Worm (Caenorhabditis elegans) whole organism, late embryonic: ENCODE results near the gene B0222.5.

Experiments
- C08G9.2 ChIP-seq: sonication (generic microtip); optimal IDR thresholded peaks from 2 replicates; lab custom pipeline; 2016; ENCODE audit warnings: mild to moderate bottlenecking, missing genetic modification characterization, moderate library complexity, missing compliant biosample characterization
- C38D4.7 ChIP-seq: fragments of 200-800 bp; sonication (Bioruptor generic); optimal IDR thresholded peaks from 2 replicates; lab custom pipeline; 2018; ENCODE audit warnings: mild to moderate bottlenecking, missing genetic modification characterization, moderate library complexity, missing compliant biosample characterization
- Y22D7AL.16 ChIP-seq: sonication (generic microtip); optimal IDR thresholded peaks from 2 replicates; lab custom pipeline; 2016; ENCODE audit warnings: missing genetic modification characterization, missing compliant biosample characterization
- ahr-1 ChIP-seq: sonication (generic microtip); optimal IDR thresholded peaks from 2 replicates; lab custom pipeline; 2016; ENCODE audit warnings: missing genetic modification characterization, missing compliant biosample characterization
- ama-1 ChIP-seq: fragments of 150-350 bp; optimal IDR thresholded peaks from 2 replicates; lab custom pipeline; 2014
- ceh-14 ChIP-seq: sonication (generic microtip); optimal IDR thresholded peaks from 2 replicates; lab custom pipeline; 2016; ENCODE audit warnings: missing genotype, missing genetic modification characterization, missing compliant biosample characterization
- ceh-2 ChIP-seq: sonication (generic microtip); optimal IDR thresholded peaks from 2 replicates; lab custom pipeline; 2016; ENCODE audit warnings: missing genotype, missing genetic modification characterization, missing compliant biosample characterization
- ceh-22 ChIP-seq: sonication (generic microtip); optimal IDR thresholded peaks from 2 replicates; lab custom pipeline; 2017; ENCODE audit warnings: missing biosample characterization, missing genetic modification characterization
- ceh-24 ChIP-seq: sonication (generic microtip); optimal IDR thresholded peaks from 2 replicates; lab custom pipeline; 2016; ENCODE audit warnings: mild to moderate bottlenecking, missing genetic modification characterization, missing compliant biosample characterization
- ceh-30 ChIP-seq: fragments of 150-350 bp; optimal IDR thresholded peaks from 2 replicates; lab custom pipeline; 2014; ENCODE audit warnings: missing biosample characterization, missing genetic modification characterization
- ceh-34 ChIP-seq: sonication (generic microtip); optimal IDR thresholded peaks from 2 replicates; lab custom pipeline; 2016; ENCODE audit warnings: mild to moderate bottlenecking, missing genetic modification characterization, missing compliant biosample characterization
- che-1 ChIP-seq: sonication (generic microtip); optimal IDR thresholded peaks from 2 replicates; lab custom pipeline; 2016; ENCODE audit warnings: mild to moderate bottlenecking, missing genetic modification characterization, missing compliant biosample characterization
- dmd-4 ChIP-seq: sonication (generic microtip); optimal IDR thresholded peaks from 2 replicates; lab custom pipeline; 2016; ENCODE audit warnings: borderline replicate concordance, missing genetic modification characterization, missing compliant biosample characterization
- dve-1 ChIP-seq: sonication (generic microtip); optimal IDR thresholded peaks from 2 replicates; lab custom pipeline; 2017; ENCODE audit warnings: antibody characterized with exemption, mild to moderate bottlenecking, missing genetic modification characterization, missing compliant biosample characterization
- elt-2 ChIP-seq: sonication (generic microtip); optimal IDR thresholded peaks from 2 replicates; lab custom pipeline; 2016; ENCODE audit warnings: missing genetic modification reagents, missing genetic modification characterization, missing compliant biosample characterization
- elt-4 ChIP-seq: sonication (generic microtip); optimal IDR thresholded peaks from 2 replicates; lab custom pipeline; 2016; ENCODE audit warnings: missing genetic modification characterization, missing compliant biosample characterization
- fkh-10 ChIP-seq: fragments of 150-350 bp; optimal IDR thresholded peaks from 2 replicates; lab custom pipeline; 2014; ENCODE audit warnings: missing biosample characterization, missing genetic modification reagents, missing genetic modification characterization
- fkh-6 ChIP-seq: sonication (generic microtip); optimal IDR thresholded peaks from 2 replicates; lab custom pipeline; 2016; ENCODE audit warnings: missing genetic modification characterization, missing compliant biosample characterization
- hlh-13 ChIP-seq: fragments of 200-800 bp; sonication (Bioruptor generic); optimal IDR thresholded peaks from 2 replicates; lab custom pipeline; 2018; ENCODE audit warnings: mild to moderate bottlenecking, missing genetic modification characterization, missing compliant biosample characterization
- hlh-8 ChIP-seq: sonication (generic microtip); optimal IDR thresholded peaks from 2 replicates; lab custom pipeline; 2016; ENCODE audit warnings: missing genotype, missing genetic modification characterization, missing compliant biosample characterization
- lim-6 ChIP-seq: sonication (generic microtip); optimal IDR thresholded peaks from 2 replicates; lab custom pipeline; 2016; ENCODE audit warnings: missing genetic modification characterization, missing compliant biosample characterization
- lin-11 ChIP-seq: fragments of 200-800 bp; sonication (Bioruptor generic); optimal IDR thresholded peaks from 2 replicates; lab custom pipeline; 2018; ENCODE audit warnings: mild to moderate bottlenecking, missing genetic modification characterization, missing compliant biosample characterization
- madf-2 ChIP-seq: sonication (generic microtip); optimal IDR thresholded peaks from 2 replicates; lab custom pipeline; 2017; ENCODE audit warnings: missing genetic modification characterization, missing compliant biosample characterization
- mec-3 ChIP-seq: sonication (generic microtip); optimal IDR thresholded peaks from 2 replicates; lab custom pipeline; 2016; ENCODE audit warnings: borderline replicate concordance, missing genetic modification characterization, missing compliant biosample characterization
- nfya-1 ChIP-seq: sonication (generic microtip); optimal IDR thresholded peaks from 2 replicates; lab custom pipeline; 2017; ENCODE audit warnings: missing genetic modification characterization, mild to moderate bottlenecking, missing compliant biosample characterization, antibody characterized with exemption, moderate library complexity
- nhr-232 ChIP-seq: sonication (generic microtip); optimal IDR thresholded peaks from 2 replicates; lab custom pipeline; 2016; ENCODE audit warnings: missing genetic modification characterization, missing compliant biosample characterization
- pat-9 ChIP-seq: fragments of 200-800 bp; sonication (Bioruptor generic); optimal IDR thresholded peaks from 2 replicates; lab custom pipeline; 2018; ENCODE audit warnings: mild to moderate bottlenecking, missing genetic modification characterization, moderate library complexity, missing compliant biosample characterization
- pax-1 ChIP-seq: fragments of 150-350 bp; optimal IDR thresholded peaks from 2 replicates; lab custom pipeline; 2014; ENCODE audit warnings: missing biosample characterization, missing genetic modification characterization
- pha-4 ChIP-seq: fragments of 150-350 bp; optimal IDR thresholded peaks from 2 replicates; lab custom pipeline; 2018; ENCODE audit warnings: missing biosample characterization, missing genetic modification reagents, missing genetic modification characterization
- pros-1 ChIP-seq: fragments of 150-350 bp; optimal IDR thresholded peaks from 2 replicates; lab custom pipeline; 2014; ENCODE audit warnings: missing biosample characterization, missing genetic modification reagents, missing genetic modification characterization
- ref-2 ChIP-seq: sonication (generic microtip); optimal IDR thresholded peaks from 2 replicates; lab custom pipeline; 2016; ENCODE audit warnings: missing genetic modification characterization, missing compliant biosample characterization
- sdc-2 ChIP-seq: sonication (generic microtip); optimal IDR thresholded peaks from 2 replicates; lab custom pipeline; 2016; ENCODE audit warnings: missing genotype, missing genetic modification characterization, missing compliant biosample characterization
- sox-4 ChIP-seq: sonication (generic microtip); optimal IDR thresholded peaks from 2 replicates; lab custom pipeline; 2017; ENCODE audit warnings: mild to moderate bottlenecking, missing genetic modification characterization, inconsistent platforms, missing compliant biosample characterization
- syd-9 ChIP-seq: sonication (generic microtip); optimal IDR thresholded peaks from 2 replicates; lab custom pipeline; 2016; ENCODE audit warnings: mild to moderate bottlenecking, missing genetic modification characterization, moderate library complexity, missing compliant biosample characterization
- tbx-2 ChIP-seq: sonication (generic microtip); optimal IDR thresholded peaks from 2 replicates; lab custom pipeline; 2016; ENCODE audit warnings: missing genetic modification characterization, missing compliant biosample characterization
- ttx-3 ChIP-seq: sonication (generic microtip); optimal IDR thresholded peaks from 2 replicates; lab custom pipeline; 2016; ENCODE audit warnings: missing genetic modification reagents, missing genetic modification characterization, missing compliant biosample characterization
- unc-86 ChIP-seq: sonication (generic microtip); optimal IDR thresholded peaks from 2 replicates; lab custom pipeline; 2016; ENCODE audit warnings: missing genetic modification characterization, missing compliant biosample characterization
- zip-5 ChIP-seq: sonication (generic microtip); optimal IDR thresholded peaks from 2 replicates; lab custom pipeline; 2016; ENCODE audit warnings: missing genetic modification characterization, missing compliant biosample characterization
- ztf-16 ChIP-seq: sonication (generic microtip); optimal IDR thresholded peaks from 2 replicates; lab custom pipeline; 2017; ENCODE audit warnings: missing genetic modification characterization, missing compliant biosample characterization

Gene B0222.5

ce11 chrV:9154772-9155171, at the start of gene B0222.5:
TSS of gene B0222.5 (minus strand) at chrV:9154872.
- TF ChIP-seq mec-3 (tag; lab: Kevin White, UChicago) (no peak), Y22D7AL.16 (tag; lab: Kevin White, UChicago) (no peak), ztf-16 (no peak), pax-1 (tag; lab: Kevin White, UChicago) (no peak), che-1 (tag; lab: Kevin White, UChicago) (no peak), fkh-10 (no peak), ahr-1 (tag; lab: Kevin White, UChicago) (no peak), elt-4 (tag; lab: Kevin White, UChicago) (no peak), pat-9 (tag; lab: Kevin White, UChicago) (no peak), ttx-3 (tag; lab: Kevin White, UChicago) (no peak), ceh-22 (tag; lab: Kevin White, UChicago) (no peak), syd-9 (tag; lab: Kevin White, UChicago) (no peak), lim-6 (no peak), ref-2 (no peak), ceh-30 (tag; lab: Kevin White, UChicago) (no peak), hlh-8 (tag; lab: Kevin White, UChicago) (no peak), unc-86 (no peak), hlh-13 (GFP tag; lab: Kevin White, UChicago) (no peak)

- no peak for TF ChIP-seq hlh-13 (GFP tag; lab: Kevin White, UChicago)
- TF ChIP-seq C08G9.2: no peak
- TF ChIP-seq lin-11: no peak
- peak; percentile 69 for TF ChIP-seq elt-2 (tag; lab: Kevin White, UChicago)
- no peak for TF ChIP-seq dmd-4
- TF ChIP-seq sox-4 (tag; lab: Kevin White, UChicago): no peak
- TF ChIP-seq C38D4.7 (GFP tag; lab: Kevin White, UChicago): no peak
These were observed 48.0 kb upstream of the B0222.5 start, which contains the start of gene asp-2 for ce11 chrV:9202710-9203109. TSS of gene asp-2 (plus strand) at chrV:9203077.

- no peak for TF ChIP-seq pros-1
- TF ChIP-seq nfya-1 (tag; lab: Kevin White, UChicago): no peak
- no peak for TF ChIP-seq tbx-2 (tag; lab: Kevin White, UChicago)
- TF ChIP-seq dve-1 (tag; lab: Kevin White, UChicago): no peak
- no peak for TF ChIP-seq dmd-4
- no peak for TF ChIP-seq C08G9.2
- no peak for TF ChIP-seq ceh-2
- TF ChIP-seq sdc-2 (tag; lab: Kevin White, UChicago): no peak
- no peak for TF ChIP-seq ceh-24 (tag; lab: Kevin White, UChicago)
- TF ChIP-seq fkh-6 (tag; lab: Kevin White, UChicago): no peak
- no peak for TF ChIP-seq zip-5
- TF ChIP-seq ceh-34 (tag; lab: Kevin White, UChicago): no peak
- no peak for TF ChIP-seq nhr-232 (tag; lab: Kevin White, UChicago)
- no peak for TF ChIP-seq syd-9 (tag; lab: Kevin White, UChicago)
- TF ChIP-seq madf-2 (tag; lab: Kevin White, UChicago): no peak
These were observed 44.2 kb upstream of the B0222.5 start, which contains the start of gene str-177 for ce11 chrV:9198887-9199286. TSS of gene str-177 (minus strand) at chrV:9198987.

DNA sequence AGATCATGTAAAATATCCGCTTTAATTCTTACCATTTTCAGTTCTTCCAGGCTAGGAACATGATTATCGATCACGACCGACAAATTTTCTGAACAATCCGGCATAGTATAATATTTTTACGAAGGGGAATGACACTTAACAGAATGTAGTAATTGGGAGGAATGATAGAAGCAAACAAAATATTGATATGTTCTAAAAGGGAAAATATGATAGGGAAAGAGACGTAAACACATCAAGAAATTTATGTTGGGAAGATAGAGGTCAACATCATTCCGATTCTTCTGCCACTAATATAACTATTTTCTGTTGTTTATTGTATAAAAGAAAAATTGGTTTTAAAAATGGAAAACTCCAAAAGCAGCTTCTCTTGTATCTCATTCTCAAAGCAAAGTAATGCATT, 42.4 kb upstream of the B0222.5 start, which contains the start of gene C24B5.4:
Gene C24B5.4 (minus strand): TSS at position 206 of the 400 bp plus-strand sequence.
- TF ChIP-seq pha-4 (tag; lab: Kevin White, UChicago) (no peak), ceh-24 (tag; lab: Kevin White, UChicago) (no peak), ref-2 (no peak), mec-3 (tag; lab: Kevin White, UChicago) (no peak), nfya-1 (tag; lab: Kevin White, UChicago) (no peak), ama-1 (lab: Kevin White, UChicago) (no peak), ceh-14 (tag; lab: Kevin White, UChicago) (no peak), zip-5 (no peak)
- TF ChIP-seq, all 69 proteins: peak for 0
